Fruit fly (Drosophila melanogaster) whole organism: ENCODE measurements around the gene CG43759.

Experiments
- Dll ChIP-seq: fragments of >200 bp; optimal IDR thresholded peaks from 2 replicates; lab custom pipeline; 2017
- pan ChIP-seq: fragments of >200 bp; optimal IDR thresholded peaks from 2 replicates; lab custom pipeline; 2017
- psq ChIP-seq: fragments of >200 bp; optimal IDR thresholded peaks from 2 replicates; lab custom pipeline; 2017
- usp ChIP-seq: fragments of >200 bp; optimal IDR thresholded peaks from 2 replicates; lab custom pipeline; 2017; ENCODE audit warnings: missing biosample characterization, missing genetic modification characterization, mixed read lengths

DNA sequence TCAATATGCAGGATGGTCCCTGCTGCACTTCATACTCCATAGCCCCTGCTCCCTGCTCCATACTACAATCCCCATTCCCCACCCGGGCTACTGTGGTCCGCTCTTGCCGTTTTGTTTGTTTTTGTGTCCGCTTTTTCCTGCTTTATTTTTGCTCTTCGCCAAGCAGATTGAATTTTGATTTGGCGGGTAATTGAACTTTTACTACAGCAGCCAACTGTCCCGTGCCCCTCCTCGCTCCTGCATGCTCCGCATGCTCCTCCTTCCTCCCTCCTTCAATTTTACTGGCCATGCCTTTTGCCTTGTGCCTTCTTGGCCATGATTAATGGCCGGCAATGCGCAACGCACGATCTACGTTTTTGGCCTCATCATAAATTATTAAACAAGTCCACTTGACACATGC, 44.5 kb downstream of the CG43759 start:
- no peak for TF ChIP-seq psq
- no peak for TF ChIP-seq Dll
- TF ChIP-seq usp (GFP tag; lab: Kevin White, UChicago) = no peak
- TF ChIP-seq pan (lab: Kevin White, UChicago) = no peak
